Worm (Caenorhabditis elegans) whole organism, L1 larva: ENCODE data around the gene tag-281.

Experiments used
- aly-2 ChIP-seq: fragments of 150-350 bp; optimal IDR thresholded peaks from 2 replicates; lab custom pipeline; 2014; ENCODE audit warnings: missing biosample characterization, missing genetic modification characterization
- egl-27 ChIP-seq, 2 experiments: fragments of 150-350 bp in 1 of 2; sonication (generic microtip); optimal IDR thresholded peaks; 3 replicates each; lab custom pipeline; 2017 to 2018; ENCODE audit warnings: missing biosample characterization in 2 of 2, missing genetic modification characterization in 2 of 2, missing genetic modification reagents in 2 of 2
- fos-1 ChIP-seq: fragments of 150-350 bp; optimal IDR thresholded peaks from 2 replicates; lab custom pipeline; 2014; ENCODE audit warnings: missing biosample characterization, missing genetic modification characterization
- lin-39 ChIP-seq: fragments of 150-350 bp; optimal IDR thresholded peaks from 2 replicates; lab custom pipeline; 2014; ENCODE audit warnings: missing biosample characterization, missing genetic modification reagents, missing genetic modification characterization
- pqm-1 ChIP-seq: sonication (generic microtip); optimal IDR thresholded peaks from 3 replicates; lab custom pipeline; 2017; ENCODE audit warnings: missing biosample characterization, missing genetic modification characterization
- snpc-4 ChIP-seq: fragments of 150-350 bp; optimal IDR thresholded peaks from 2 replicates; lab custom pipeline; 2014; ENCODE audit warnings: missing biosample characterization, missing genetic modification characterization
- vab-15 ChIP-seq: sonication (generic microtip); optimal IDR thresholded peaks from 2 replicates; lab custom pipeline; 2017; ENCODE audit warnings: missing genotype, mild to moderate bottlenecking, missing genetic modification characterization, missing compliant biosample characterization
- zip-4 ChIP-seq: fragments of 200-800 bp; sonication (Bioruptor generic); optimal IDR thresholded peaks from 2 replicates; lab custom pipeline; 2018; ENCODE audit warnings: mild to moderate bottlenecking, missing genetic modification characterization, moderate library complexity, missing compliant biosample characterization

DNA sequence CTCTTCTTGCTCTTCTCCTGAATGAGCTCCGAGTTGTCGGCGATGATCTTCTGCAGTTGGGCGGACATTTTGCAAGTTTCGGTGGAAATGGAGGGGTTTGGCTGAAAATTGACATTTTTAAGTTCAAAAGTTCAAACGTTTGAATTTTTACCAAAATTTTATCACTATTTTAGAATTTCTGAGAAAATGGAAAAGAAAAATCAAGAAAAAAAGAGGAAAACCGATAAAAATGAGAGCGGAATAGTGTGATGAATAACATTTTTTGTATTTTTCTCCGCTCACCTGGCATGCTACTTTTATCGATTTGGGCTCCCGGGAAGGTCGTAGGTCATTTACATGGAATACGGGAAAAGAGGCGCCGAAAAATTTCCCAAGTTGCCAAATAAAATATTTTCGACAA lies 25.5 kb downstream of the tag-281 start, which contains the start of gene F15A4.10:
- TF ChIP-seq aly-2 (tag; lab: Kevin White, UChicago) (no peak), fos-1 (tag; lab: Kevin White, UChicago) (no peak), zip-4 (GFP tag; lab: Kevin White, UChicago) (no peak), pqm-1 (tag; lab: Kevin White, UChicago) (no peak), egl-27 (tag; optimal IDR thresholded peaks at IDR 0.05; lab: Kevin White, UChicago) (no peak), vab-15 (tag; lab: Kevin White, UChicago) (no peak), snpc-4 (tag; lab: Kevin White, UChicago) (no peak), lin-39 (tag; lab: Kevin White, UChicago) (no peak)
